Worm (Caenorhabditis elegans): Measurements from ENCODE around the gene srx-97.

The srx-97 gene

DNA sequence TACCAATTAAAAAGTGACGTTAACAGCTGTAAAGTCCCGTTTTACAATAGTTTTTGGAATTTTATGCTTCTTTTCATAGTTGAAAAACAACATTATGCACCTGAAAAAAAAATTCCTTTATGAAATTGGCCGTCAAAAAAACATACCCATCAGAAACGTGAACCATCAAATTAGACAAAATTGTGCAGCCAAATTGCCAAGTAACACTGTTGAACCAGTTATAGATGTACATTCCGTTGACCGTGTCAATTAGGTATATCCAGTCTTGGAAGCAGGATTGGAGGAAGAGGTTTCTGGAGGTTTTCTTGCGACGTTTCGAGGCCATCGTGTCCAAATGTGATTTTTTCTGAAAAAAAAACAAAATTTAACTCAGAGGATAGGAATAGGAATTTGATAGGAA lies at the start of gene srx-97:
srx-97 (minus strand) TSS at position 101 of the 400 bp plus-strand sequence.
- no peak for TF ChIP-seq unc-62 (GFP tag; optimal IDR thresholded peaks at IDR 0.05)

DNA sequence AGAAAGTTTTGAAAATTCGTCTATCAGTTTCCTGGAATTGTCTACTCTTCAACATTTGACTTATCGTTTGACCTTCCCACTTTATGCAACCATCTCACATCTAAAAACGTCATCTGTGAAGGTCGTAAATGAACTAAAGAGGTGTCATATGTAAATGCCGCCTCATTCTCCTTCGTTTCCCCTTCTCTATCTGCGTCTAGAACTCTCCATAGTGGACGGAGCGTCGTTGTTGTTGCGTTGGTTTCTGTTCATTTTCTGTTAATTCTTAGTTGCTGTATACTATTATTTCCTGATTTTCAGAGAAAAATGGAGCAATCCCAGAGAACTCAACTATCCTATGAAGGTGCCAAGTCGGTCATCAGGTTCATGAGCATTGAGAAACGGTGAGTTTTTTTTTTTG lies 47.7 kb upstream of the srx-97 start, which contains the start of gene fbxc-52:
fbxc-52 (plus strand) TSS at position 301 of the 400 bp plus-strand sequence.
- no peak for TF ChIP-seq unc-62 (GFP tag; optimal IDR thresholded peaks at IDR 0.05)

DNA sequence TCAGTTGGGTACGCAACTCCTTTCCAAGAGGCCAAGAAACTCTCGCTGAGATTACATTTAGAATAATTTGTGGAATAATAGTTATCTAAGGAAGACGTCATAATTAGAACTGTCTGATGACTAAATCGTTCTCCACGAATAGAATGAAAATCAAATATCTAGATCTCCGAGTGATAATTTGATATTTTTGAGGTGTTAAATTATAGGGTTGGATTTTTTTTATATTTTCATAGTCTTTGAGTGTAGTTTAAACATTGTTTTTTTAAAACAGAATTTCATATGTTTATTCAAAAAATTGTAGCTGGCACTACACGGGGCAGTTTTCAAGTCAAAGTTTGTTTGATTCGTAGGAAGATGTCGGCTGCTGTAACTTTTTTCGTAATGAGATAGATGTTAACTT lies 47.2 kb upstream of the srx-97 start, which contains the start of gene srh-99:
srh-99 (minus strand) TSS at position 101 of the 400 bp plus-strand sequence.
- TF ChIP-seq unc-62 (GFP tag; optimal IDR thresholded peaks at IDR 0.05) = no peak

DNA sequence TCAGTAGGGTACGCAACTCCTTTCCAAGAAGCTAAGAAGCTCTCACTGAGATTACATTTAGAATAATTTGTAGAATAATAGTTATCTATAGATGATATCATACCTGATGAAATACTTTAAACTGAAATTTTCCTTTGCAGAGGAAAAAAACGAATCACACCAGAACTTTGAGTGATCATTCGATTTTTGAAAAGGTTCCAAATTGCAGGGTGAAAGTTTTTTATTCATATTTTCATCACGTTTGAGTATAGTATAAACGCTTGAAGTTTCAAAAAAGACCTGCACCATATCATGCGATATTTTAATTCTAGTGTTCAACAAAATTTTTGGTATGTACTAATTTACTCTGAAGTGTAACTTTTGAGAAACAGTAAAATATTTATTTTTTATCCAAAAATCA lies 45.4 kb upstream of the srx-97 start, which contains the start of gene srh-100:
srh-100 (minus strand) TSS at position 101 of the 400 bp plus-strand sequence.
- TF ChIP-seq unc-62 (GFP tag; optimal IDR thresholded peaks at IDR 0.05) = no peak

DNA sequence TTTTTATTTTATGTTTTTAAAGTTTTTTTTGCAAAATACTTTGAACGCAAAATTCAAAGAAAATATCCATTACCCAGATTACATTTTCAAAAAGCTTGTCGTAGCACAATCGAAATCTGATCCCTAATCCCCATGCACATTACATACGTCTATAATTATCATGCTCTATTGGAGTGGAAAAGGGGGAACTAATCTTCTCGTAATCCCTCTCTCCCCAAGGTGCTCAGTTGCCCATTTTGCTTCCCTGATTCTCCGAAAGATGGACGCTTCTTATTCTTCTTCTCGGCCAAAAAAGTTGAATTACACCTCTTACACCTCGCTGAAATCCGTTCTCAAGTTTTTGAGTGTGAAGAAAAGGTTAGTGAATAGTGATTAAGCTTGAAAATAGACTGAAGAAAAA lies 41.8 kb upstream of the srx-97 start, which contains the start of gene fbxc-53:
fbxc-53 (plus strand) TSS at position 245 of the 400 bp plus-strand sequence.
- TF ChIP-seq unc-62 (GFP tag; optimal IDR thresholded peaks at IDR 0.05) = no peak

DNA sequence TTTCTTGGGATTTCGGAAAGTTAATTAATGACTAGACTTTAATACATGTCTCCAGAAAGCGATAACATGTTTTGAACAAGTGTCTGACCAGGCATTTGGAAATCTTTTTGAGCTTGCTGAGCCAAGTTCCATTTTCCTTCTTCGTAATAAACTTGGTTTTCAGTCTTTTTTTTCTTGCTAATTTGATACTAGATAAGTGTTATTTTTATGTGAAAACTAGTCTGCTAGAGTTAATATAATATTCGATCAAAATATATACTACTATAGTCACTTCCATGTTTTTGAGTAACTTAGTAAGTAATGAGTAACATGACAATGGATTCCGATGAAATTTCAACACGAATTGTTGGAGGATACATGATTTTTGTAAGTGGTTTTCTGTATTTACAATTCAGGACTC lies 40.0 kb upstream of the srx-97 start, which contains the start of gene srx-110:
srx-110 (plus strand) TSS at position 301 of the 400 bp plus-strand sequence.
- TF ChIP-seq unc-62 (GFP tag; optimal IDR thresholded peaks at IDR 0.05) = no peak

DNA sequence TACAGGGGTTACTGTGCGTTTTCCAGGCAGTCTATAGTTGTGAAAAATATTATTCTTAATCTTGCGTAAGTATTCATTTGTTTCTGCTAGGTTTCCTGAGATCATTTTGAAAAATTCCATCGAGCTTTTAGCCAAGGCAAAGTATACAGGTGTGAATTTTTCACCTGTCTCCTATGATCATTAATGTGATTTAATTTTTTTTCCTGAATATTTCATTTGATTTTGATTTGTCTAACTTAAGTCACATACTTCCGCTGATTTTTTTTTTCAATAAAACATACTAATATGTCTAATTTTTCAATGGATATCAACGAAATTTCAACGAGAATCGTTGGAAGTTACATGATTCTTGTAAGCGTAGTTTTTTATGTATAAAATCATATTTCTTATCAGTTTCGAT lies 36.1 kb upstream of the srx-97 start, which contains the start of gene srx-108:
srx-108 (plus strand) TSS at position 301 of the 400 bp plus-strand sequence.
- no peak for TF ChIP-seq unc-62 (GFP tag; optimal IDR thresholded peaks at IDR 0.05)

DNA sequence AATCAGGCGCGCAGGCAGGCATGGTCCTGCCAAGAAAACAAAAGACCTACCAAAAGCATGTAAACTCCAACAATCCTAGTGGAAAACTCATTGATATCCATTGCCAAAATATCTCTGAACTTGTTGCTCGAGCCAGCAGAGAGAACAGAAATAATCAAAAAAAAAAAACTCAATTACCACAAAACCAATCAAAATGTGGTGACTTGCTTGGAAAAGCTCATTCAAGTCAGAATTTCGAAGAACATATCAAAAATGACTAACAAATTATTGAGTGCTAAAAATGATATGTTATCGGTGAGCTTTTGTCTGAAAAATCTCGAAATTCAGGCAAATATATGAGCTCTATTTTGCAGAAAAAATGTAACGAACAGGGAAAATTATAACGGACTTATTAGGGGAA lies 32.1 kb upstream of the srx-97 start, which contains the start of gene srx-105:
srx-105 (minus strand) TSS at position 101 of the 400 bp plus-strand sequence.
- no peak for TF ChIP-seq unc-62 (GFP tag; optimal IDR thresholded peaks at IDR 0.05)

DNA sequence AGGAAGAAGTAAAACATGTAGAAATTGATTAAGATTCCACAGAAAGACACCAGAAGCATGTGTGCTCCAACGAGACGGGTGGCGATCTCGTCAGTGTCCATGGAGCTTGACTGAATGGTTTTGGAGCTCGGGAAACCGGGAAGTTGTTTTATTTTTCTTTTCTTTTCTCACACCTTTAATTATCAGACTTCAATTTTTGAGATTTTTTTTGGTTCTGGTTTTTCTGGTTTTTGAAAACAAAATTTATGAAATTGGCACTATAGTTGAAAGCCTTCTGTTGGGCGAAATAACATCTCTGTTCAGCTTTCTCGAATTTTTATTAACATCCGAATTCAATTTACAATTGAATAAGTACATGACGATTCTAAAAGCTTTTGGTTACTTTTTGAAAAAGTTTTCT lies 30.4 kb upstream of the srx-97 start, which contains the start of gene srx-104:
srx-104 (minus strand) TSS at position 101 of the 400 bp plus-strand sequence.
- TF ChIP-seq unc-62 (GFP tag; optimal IDR thresholded peaks at IDR 0.05) = no peak

DNA sequence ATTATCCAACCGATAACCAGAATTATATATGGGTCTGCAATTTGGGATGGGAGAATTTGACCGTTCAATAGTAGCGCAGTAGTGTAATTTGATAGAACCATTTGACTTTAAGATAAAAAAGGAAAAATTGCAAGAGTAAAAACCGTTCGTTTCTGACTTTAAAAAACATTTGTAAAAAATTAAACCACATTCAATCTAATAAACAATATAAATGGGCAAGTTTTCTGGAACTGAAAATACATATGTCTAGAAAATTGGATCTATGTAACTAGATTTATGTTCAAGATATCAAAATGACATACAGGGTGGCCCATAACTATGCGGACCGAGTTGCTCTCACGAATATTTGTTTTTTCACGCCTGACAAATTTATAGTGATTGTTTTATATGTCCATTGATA lies 25.4 kb upstream of the srx-97 start, which contains the start of gene srx-102:
srx-102 (minus strand) TSS at position 101 of the 400 bp plus-strand sequence.
- TF ChIP-seq unc-62 (GFP tag; optimal IDR thresholded peaks at IDR 0.05) = no peak

DNA sequence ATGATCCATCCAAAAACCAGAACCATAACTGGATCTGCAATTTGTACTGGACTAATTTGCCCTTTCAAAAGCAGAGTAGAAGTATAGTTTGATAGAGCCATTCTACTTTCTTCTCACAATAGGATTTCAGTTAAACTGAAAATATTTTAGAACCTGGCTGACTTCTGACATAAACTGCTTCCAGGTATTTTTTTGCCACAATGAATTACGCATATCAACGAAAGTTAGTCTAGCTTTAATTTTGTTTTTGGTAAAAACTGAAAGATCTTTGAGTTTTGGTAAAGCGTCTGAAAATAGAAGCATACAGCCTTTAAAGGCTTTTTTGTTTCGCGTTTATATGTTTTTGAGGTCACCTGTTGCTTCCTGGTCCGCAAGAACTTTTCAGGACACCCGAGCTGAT lies 21.4 kb upstream of the srx-97 start, which contains the start of gene srx-101:
srx-101 (minus strand) TSS at position 101 of the 400 bp plus-strand sequence.
- TF ChIP-seq unc-62 (GFP tag; optimal IDR thresholded peaks at IDR 0.05) = no peak

DNA sequence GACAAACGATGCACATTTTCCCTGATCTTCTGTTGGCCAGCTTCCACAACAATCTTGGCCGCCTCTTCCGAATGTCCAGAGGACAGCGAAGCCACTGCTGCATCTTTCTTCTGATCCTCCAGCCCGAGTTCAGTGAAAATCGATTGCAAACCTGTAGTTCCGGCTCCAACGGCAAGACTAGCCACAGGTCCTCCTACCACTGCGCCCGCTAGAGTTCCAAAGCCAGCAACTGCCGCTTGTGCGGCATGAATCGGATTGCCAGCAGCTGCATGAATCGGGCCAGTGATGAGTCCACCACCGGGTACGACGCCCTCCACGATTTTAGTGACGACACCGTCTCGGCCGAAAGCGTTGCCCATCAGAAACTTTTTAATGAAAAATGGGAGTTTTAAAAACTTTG lies 19.1 kb upstream of the srx-97 start, which contains the start of gene ifas-1:
ifas-1 (minus strand) TSS at position 387 of the 400 bp plus-strand sequence.
- TF ChIP-seq unc-62 (GFP tag; optimal IDR thresholded peaks at IDR 0.05) = no peak

DNA sequence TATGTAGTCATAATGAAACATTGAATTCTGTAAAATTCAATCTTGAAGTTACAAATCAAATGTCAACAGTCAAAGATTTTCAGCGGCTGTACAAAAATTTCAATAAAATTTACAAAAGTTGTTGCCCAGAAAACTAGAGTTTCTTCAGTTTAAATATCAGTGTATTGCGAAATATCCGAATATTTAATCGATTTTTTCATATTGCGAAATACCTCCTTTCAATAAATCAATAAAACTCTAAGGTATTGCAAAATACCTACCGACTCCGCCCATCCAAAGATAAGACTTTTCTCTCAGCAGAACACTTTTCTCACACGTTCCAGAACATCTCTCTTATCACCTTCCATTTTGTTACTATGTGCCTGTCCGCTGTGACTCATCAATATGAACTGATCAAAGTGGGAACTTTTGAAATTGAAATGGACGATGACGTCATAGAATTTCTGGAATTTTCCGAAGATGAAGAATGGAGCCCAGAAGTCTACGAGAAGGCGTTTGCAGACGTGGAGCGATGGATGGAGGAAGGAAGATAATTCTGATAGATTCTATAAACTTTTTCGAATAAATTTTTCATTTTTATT lies 15.4 kb upstream of the srx-97 start:
- TF ChIP-seq unc-62 (GFP tag; optimal IDR thresholded peaks at IDR 0.05) = no peak

DNA sequence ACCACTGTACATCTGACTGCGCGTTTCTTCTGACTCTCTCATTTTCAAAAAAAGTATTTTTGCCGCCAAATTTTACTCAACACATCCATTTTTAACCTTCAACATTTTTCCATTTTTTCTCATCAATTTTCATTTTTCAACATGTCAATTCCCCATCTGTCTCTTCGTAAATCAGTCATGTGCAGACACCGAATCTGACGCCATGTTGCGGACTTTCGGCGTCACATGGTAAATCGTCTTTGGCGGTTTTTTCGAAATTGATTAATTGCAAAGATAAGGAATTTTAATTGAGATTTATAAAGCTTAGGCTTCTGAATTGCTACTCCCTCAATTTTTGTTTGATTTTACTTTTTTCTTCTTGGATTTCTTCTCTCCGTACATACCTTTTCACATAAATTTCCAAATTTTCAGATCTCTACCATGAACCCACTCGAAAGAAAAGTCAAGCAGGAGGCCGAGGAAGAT lies 13.6 kb upstream of the srx-97 start, which contains the start of gene F19B10.1:
F19B10.1 (plus strand) TSS at position 415 of the 465 bp plus-strand sequence.
- no peak for TF ChIP-seq unc-62 (GFP tag; optimal IDR thresholded peaks at IDR 0.05)

DNA sequence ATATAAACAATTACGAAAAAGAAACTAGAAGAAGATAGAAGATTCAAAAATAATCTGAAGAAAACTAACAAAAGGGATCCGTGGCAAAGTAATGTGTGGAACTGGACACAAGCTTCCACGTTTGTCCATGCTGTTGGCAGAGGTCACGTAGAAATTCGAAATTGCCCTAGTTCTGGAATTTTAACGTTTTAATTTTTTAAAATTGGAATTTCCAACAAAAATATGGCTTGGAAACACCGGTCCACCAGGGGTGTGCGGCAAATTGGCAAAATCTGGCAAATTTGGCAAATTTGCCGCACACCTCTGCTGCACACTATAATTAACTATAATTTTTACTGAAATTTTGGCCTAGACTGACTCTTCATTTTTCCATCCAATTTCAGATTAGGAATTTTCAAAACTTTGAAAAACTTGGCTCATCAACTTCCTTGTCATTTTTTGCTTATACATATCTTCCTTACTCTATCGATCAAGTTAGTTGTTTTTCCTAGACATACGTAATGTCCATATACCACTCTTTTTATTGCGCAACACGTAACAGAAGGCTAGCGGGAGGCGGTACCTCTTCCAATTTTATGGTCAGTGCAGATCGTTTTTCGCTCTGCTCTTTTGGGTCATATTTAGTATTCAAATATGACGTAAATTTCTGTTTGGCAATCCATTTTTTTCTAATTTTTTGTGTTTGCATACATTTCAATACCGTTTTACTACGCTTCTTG lies 12.3 kb upstream of the srx-97 start, which contains the start of gene F19B10.10:
F19B10.10 (minus strand) TSS at position 51 of the 719 bp plus-strand sequence.
- no peak for TF ChIP-seq unc-62 (GFP tag; optimal IDR thresholded peaks at IDR 0.05)

DNA sequence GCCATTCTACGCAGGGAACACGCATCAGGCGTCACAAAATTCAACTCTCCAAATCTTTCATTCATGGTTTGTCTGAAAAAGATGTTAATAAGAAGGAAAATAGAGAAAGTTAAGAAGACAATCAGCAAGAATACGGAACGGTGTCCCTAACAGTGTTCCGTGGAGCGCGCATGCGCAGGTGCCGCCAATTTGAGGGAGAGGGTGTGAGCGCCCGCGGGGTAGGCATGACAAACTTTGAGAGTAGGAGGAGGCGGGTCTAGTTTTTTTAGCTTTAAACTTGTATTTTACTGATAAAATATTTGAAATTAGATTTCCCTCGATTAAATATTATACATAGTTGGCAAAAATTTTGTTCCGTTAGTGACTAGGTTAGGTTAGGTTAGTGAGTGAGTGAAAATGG lies 11.2 kb upstream of the srx-97 start:
- TF ChIP-seq unc-62 (GFP tag; optimal IDR thresholded peaks at IDR 0.05) = no peak
